Worm (Caenorhabditis elegans): ENCODE data around the gene grl-24.

DNA sequence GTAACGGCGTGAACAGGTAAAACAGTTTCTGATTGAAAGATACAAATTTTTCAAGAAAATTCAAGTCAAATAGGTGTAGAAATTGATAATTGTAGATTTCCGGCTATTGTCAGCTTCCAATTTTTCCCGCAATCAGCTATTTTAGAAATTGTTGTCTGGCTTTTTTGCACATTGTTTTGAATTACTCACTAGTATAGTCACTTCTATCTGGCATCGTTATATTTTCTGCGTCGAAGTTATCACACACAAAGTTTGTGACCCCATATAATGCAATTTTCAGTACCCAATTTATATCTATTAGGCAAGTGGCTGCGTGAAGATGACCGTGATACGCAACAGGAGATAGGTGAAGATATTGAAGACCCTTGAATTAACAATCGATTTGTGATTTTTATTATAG lies 40.4 kb downstream of the grl-24 start:
- no peak for TF ChIP-seq fos-1 (tag; optimal IDR thresholded peaks at IDR 0.05)
- no peak for TF ChIP-seq ama-1 (optimal IDR thresholded peaks at IDR 0.05)
- no peak for TF ChIP-seq R02D3.7 (tag; optimal IDR thresholded peaks at IDR 0.05)
- TF ChIP-seq ceh-82 (tag; optimal IDR thresholded peaks at IDR 0.05): no peak
- TF ChIP-seq skn-1 (tag; optimal IDR thresholded peaks at IDR 0.05): no peak
- TF ChIP-seq aly-2 (tag; optimal IDR thresholded peaks at IDR 0.05): no peak
- TF ChIP-seq nhr-237 (tag; optimal IDR thresholded peaks at IDR 0.05): no peak
- no peak for TF ChIP-seq mml-1 (tag; optimal IDR thresholded peaks at IDR 0.05)
- TF ChIP-seq jun-1 (tag; optimal IDR thresholded peaks at IDR 0.05): no peak
- no peak for TF ChIP-seq ZK546.5 (tag; optimal IDR thresholded peaks at IDR 0.05)
- TF ChIP-seq elt-1 (tag; optimal IDR thresholded peaks at IDR 0.05): no peak
- no peak for TF ChIP-seq nhr-25 (tag; optimal IDR thresholded peaks at IDR 0.05)
- no peak for TF ChIP-seq pha-4 (tag; optimal IDR thresholded peaks at IDR 0.05)

Data from whole organism, L3 larva.